Fruit fly (Drosophila melanogaster) ovary, adult (tissue): ENCODE results near the gene CG31468.
A peak's percentile ranks its signal among the peaks of the same experiment; 100 is the strongest.

ENCODE experiments used
- CG17801 ChIP-seq: fragments of 200-800 bp; optimal IDR thresholded peaks from 2 replicates; lab custom pipeline; 2019; ENCODE audit warnings: missing biosample characterization, mild to moderate bottlenecking, missing genetic modification characterization, moderate library complexity; ENCODE audit not compliant: partially characterized antibody

The CG31468 gene

DNA sequence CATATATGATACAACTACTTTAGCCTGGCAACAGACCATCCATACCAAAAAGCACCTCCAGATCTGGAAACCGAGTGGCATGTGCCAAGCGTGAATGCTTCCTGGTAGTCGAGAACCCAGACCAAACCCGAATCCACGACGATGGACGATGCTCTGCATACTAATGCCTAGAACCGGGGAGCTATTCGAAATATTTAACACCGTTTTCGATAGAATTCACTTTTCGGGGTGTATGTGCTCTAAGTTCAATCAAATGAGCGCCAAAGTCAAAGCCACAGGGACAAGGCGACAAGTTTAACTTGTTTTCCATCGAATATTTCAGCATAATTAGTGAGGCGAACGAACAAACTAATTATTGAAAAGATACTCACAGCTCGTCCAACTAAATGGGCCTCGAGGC is 37.4 kb downstream of the CG31468 start:
- TF ChIP-seq CG17801 (GFP tag; lab: Kevin White, UChicago) = no peak

DNA sequence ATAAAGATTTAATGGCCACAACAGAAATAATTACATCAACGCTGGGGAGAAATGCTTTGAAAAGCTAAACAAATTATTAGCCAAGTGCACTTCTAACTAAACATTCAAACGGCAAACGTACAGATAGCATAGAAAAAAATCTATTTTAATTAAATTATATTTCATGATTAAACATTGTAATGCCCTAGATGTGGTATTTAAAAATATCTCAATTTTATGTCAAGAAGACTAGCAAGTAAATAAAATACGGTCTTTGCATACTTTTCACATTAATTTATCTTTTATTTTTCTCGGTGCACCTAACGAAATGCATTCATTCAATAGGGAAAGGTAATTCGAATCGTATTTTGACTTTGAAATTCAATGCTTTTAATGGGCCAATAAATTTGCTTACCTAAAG is 40.6 kb downstream of the CG31468 start:
- TF ChIP-seq CG17801 (GFP tag; lab: Kevin White, UChicago) = no peak

DNA sequence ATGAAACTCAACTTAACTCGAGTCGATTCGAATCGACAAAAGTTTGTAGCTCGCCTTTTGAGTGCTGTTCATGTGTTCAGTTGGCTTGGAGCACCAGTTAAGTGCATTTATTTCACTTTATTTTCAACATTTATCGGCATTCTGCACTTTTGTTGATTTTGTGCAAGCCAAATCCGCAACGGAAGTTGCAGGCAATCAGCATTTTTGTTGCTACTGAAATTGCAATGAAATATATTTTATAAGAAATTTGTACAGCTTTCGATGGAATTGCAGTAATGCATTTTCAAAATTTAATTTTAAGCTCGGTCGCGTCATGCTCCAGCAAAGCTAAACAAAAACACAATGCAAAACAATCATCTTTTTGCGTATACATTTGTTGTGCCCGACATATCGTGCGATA is 41.2 kb downstream of the CG31468 start:
- TF ChIP-seq CG17801 (GFP tag; lab: Kevin White, UChicago) = peak; percentile 48

DNA sequence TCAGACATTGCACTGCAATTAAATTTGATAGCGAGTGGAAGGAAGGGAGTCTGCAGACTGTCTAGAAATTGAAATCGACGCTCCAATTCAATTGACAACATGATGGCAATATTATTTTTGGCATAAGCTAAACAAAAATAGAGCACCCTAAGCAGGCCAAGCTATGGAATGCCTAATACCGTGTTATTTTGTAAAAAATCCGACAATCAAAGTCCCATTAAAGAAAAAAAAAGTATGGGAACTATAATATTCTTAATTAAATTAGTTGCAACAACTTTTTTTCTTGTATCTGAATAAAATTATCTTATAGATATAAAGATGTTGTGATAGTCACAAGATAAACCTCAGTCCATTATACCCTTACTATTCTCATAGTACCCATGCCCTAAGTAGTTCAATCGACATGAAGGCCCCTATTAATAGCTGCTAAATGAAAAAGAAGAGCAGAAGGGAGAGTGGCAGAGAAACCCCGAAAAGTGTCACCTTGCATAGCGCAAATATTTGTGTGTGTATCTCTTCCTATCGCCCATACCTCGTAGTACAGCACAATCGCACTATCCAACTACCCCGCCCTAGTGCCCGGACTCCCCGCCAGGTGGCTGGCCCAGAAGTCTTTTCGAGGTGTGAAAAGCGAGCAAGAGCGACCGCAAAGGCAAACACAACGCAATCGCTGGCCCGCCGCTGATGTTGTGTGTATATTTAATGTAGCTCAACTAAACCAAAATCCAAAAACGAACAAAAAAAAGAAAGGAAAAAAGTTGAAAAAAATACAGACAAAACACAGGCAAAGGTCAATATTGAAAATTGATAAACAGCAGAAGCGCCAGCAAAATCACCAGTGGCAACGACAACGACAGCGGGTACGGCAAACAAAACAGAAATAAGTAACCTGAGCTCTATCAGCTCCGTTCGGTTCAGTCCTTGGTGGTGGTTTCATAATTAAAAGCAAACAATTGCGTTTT is 42.5 kb downstream of the CG31468 start:
- TF ChIP-seq CG17801 (GFP tag; lab: Kevin White, UChicago) = no peak

DNA sequence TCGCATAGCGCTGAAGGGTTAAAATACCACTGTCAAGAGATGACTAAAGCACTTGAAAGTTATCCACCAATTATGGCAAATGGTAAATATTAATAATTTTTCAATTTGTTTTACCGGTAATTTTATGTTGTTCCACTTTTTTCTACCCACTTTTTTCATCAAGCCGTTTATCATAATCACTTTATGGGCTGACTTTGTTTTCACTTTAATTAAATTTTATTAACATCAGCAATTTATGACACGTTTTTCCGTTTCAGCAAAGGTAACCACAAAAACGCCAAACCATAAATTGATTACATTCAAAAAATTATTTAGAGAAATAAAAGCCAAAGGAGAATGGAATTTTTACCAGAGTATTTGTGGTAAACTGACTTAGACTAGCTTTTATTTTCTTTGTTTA is 44.7 kb downstream of the CG31468 start:
- peak; percentile 20 for TF ChIP-seq CG17801 (GFP tag; lab: Kevin White, UChicago)

DNA sequence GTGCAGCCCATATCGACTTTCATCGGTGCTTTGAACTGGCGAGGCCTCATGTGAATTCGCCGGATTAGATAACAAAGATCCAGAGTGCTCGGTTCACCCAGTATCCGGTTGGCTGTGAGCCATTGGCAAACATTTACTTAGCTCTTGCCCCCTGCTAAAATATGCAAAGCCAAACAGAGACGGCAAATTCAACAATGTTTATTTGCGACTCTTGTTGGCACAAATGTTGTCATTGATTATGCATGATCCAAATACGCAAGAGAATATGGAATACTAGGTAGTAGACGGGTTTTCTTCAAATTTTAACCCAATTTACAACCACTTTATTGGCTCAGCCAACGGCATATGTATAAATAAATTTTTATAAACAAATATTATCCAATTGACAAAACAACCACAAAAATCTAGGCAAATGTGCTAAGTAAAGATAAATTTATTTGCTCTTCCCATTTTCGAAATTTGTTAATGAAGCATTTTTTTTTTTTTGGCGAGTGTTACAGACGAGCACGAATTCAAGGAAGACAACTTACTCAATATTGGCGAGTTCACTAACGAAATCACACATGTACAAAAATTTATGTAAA is 47.5 kb downstream of the CG31468 start:
- TF ChIP-seq CG17801 (GFP tag; lab: Kevin White, UChicago) = no peak

DNA sequence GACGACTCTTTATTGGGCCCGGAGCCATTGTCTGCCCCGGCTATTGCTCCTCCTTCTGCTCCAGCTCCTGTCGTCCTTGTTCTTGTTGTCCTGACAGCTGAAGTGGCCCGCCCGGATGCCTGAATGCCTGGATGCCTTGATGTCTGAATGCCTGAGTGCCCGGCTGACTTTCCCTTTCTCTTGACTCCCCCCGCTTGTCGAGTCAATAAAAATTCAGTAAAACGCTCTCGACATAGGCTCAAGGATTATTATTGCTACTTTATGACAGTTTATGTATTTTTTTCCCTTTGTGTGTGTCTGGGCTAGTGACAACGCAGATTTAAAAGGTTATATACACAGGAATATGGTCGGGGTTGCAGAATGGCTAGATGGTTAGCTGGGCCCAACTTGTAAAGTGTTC is 50.3 kb downstream of the CG31468 start:
- TF ChIP-seq CG17801 (GFP tag; lab: Kevin White, UChicago) = no peak
